Worm (Caenorhabditis elegans) whole organism, late embryonic: ENCODE data around the gene F42C5.5.

ENCODE experiments used
- C08G9.2 ChIP-seq: sonication (generic microtip); optimal IDR thresholded peaks from 2 replicates; lab custom pipeline; 2016; ENCODE audit warnings: mild to moderate bottlenecking, missing genetic modification characterization, moderate library complexity, missing compliant biosample characterization
- C38D4.7 ChIP-seq: fragments of 200-800 bp; sonication (Bioruptor generic); optimal IDR thresholded peaks from 2 replicates; lab custom pipeline; 2018; ENCODE audit warnings: mild to moderate bottlenecking, missing genetic modification characterization, moderate library complexity, missing compliant biosample characterization
- F13H6.1 ChIP-seq: sonication (generic microtip); optimal IDR thresholded peaks from 2 replicates; lab custom pipeline; 2016; ENCODE audit warnings: missing genetic modification characterization, missing compliant biosample characterization
- K02D7.2 ChIP-seq: sonication (generic microtip); optimal IDR thresholded peaks from 2 replicates; lab custom pipeline; 2017; ENCODE audit warnings: mild to moderate bottlenecking, missing genetic modification characterization, missing compliant biosample characterization
- T23F11.4 ChIP-seq: fragments of 200-800 bp; sonication (Bioruptor generic); optimal IDR thresholded peaks from 2 replicates; lab custom pipeline; 2018; ENCODE audit warnings: mild to moderate bottlenecking, missing genetic modification characterization, missing compliant biosample characterization
- ahr-1 ChIP-seq: sonication (generic microtip); optimal IDR thresholded peaks from 2 replicates; lab custom pipeline; 2016; ENCODE audit warnings: missing genetic modification characterization, missing compliant biosample characterization
- ama-1 ChIP-seq: fragments of 150-350 bp; optimal IDR thresholded peaks from 2 replicates; lab custom pipeline; 2014
- ceh-14 ChIP-seq: sonication (generic microtip); optimal IDR thresholded peaks from 2 replicates; lab custom pipeline; 2016; ENCODE audit warnings: missing genotype, missing genetic modification characterization, missing compliant biosample characterization
- ceh-18 ChIP-seq: sonication (generic microtip); optimal IDR thresholded peaks from 2 replicates; lab custom pipeline; 2016; ENCODE audit warnings: missing genetic modification characterization, missing compliant biosample characterization
- ceh-19 ChIP-seq: fragments of 200-800 bp; sonication (Bioruptor generic); optimal IDR thresholded peaks from 2 replicates; lab custom pipeline; 2018; ENCODE audit warnings: mild to moderate bottlenecking, missing genetic modification characterization, missing compliant biosample characterization
- ceh-2 ChIP-seq: sonication (generic microtip); optimal IDR thresholded peaks from 2 replicates; lab custom pipeline; 2016; ENCODE audit warnings: missing genotype, missing genetic modification characterization, missing compliant biosample characterization
- ceh-30 ChIP-seq: fragments of 150-350 bp; optimal IDR thresholded peaks from 2 replicates; lab custom pipeline; 2014; ENCODE audit warnings: missing biosample characterization, missing genetic modification characterization
- ceh-31 ChIP-seq: sonication (generic microtip); optimal IDR thresholded peaks from 2 replicates; lab custom pipeline; 2016; ENCODE audit warnings: missing genetic modification characterization, missing compliant biosample characterization
- ceh-34 ChIP-seq: sonication (generic microtip); optimal IDR thresholded peaks from 2 replicates; lab custom pipeline; 2016; ENCODE audit warnings: mild to moderate bottlenecking, missing genetic modification characterization, missing compliant biosample characterization
- ceh-45 ChIP-seq: fragments of 200-800 bp; sonication (Bioruptor generic); IDR thresholded peaks from 2 replicates; pipeline ENCODE4 v1.3.6; 2022; ENCODE audit warnings: missing genetic modification reagents, missing genetic modification characterization, missing compliant biosample characterization
- ceh-48 ChIP-seq: sonication (generic microtip); optimal IDR thresholded peaks from 2 replicates; lab custom pipeline; 2016; ENCODE audit warnings: missing genetic modification characterization, inconsistent platforms, missing compliant biosample characterization
- ceh-6 ChIP-seq: fragments of 200-800 bp; sonication (Bioruptor generic); optimal IDR thresholded peaks from 2 replicates; lab custom pipeline; 2018; ENCODE audit warnings: mild to moderate bottlenecking, missing genetic modification characterization, missing compliant biosample characterization
- ceh-9 ChIP-seq: sonication (generic microtip); optimal IDR thresholded peaks from 2 replicates; lab custom pipeline; 2016; ENCODE audit warnings: mild to moderate bottlenecking, missing genetic modification characterization, inconsistent platforms, missing compliant biosample characterization
- che-1 ChIP-seq: sonication (generic microtip); optimal IDR thresholded peaks from 2 replicates; lab custom pipeline; 2016; ENCODE audit warnings: mild to moderate bottlenecking, missing genetic modification characterization, missing compliant biosample characterization
- dve-1 ChIP-seq: sonication (generic microtip); optimal IDR thresholded peaks from 2 replicates; lab custom pipeline; 2017; ENCODE audit warnings: antibody characterized with exemption, mild to moderate bottlenecking, missing genetic modification characterization, missing compliant biosample characterization
- elt-2 ChIP-seq: sonication (generic microtip); optimal IDR thresholded peaks from 2 replicates; lab custom pipeline; 2016; ENCODE audit warnings: missing genetic modification reagents, missing genetic modification characterization, missing compliant biosample characterization
- elt-4 ChIP-seq: sonication (generic microtip); optimal IDR thresholded peaks from 2 replicates; lab custom pipeline; 2016; ENCODE audit warnings: missing genetic modification characterization, missing compliant biosample characterization
- ets-4 ChIP-seq: sonication (generic microtip); optimal IDR thresholded peaks from 2 replicates; lab custom pipeline; 2016; ENCODE audit warnings: missing genetic modification characterization, missing compliant biosample characterization
- fax-1 ChIP-seq: sonication (generic microtip); optimal IDR thresholded peaks from 2 replicates; lab custom pipeline; 2016; ENCODE audit warnings: missing genotype, missing genetic modification characterization, missing compliant biosample characterization
- fkh-10 ChIP-seq: fragments of 150-350 bp; optimal IDR thresholded peaks from 2 replicates; lab custom pipeline; 2014; ENCODE audit warnings: missing biosample characterization, missing genetic modification reagents, missing genetic modification characterization
- gmeb-2 ChIP-seq: sonication (generic microtip); optimal IDR thresholded peaks from 2 replicates; lab custom pipeline; 2016; ENCODE audit warnings: missing genetic modification characterization, inconsistent platforms, missing compliant biosample characterization
- hlh-13 ChIP-seq: fragments of 200-800 bp; sonication (Bioruptor generic); optimal IDR thresholded peaks from 2 replicates; lab custom pipeline; 2018; ENCODE audit warnings: mild to moderate bottlenecking, missing genetic modification characterization, missing compliant biosample characterization
- hlh-15 ChIP-seq: sonication (generic microtip); optimal IDR thresholded peaks from 2 replicates; lab custom pipeline; 2016; ENCODE audit warnings: missing genetic modification characterization, missing compliant biosample characterization
- hlh-30 ChIP-seq: sonication (generic microtip); optimal IDR thresholded peaks from 2 replicates; lab custom pipeline; 2017; ENCODE audit warnings: antibody characterized with exemption, missing genetic modification characterization, missing compliant biosample characterization; ENCODE audit not compliant: insufficient read depth
- hlh-6 ChIP-seq: sonication (generic microtip); optimal IDR thresholded peaks from 2 replicates; lab custom pipeline; 2016; ENCODE audit warnings: missing genotype, missing genetic modification characterization, missing compliant biosample characterization
- hlh-8 ChIP-seq: sonication (generic microtip); optimal IDR thresholded peaks from 2 replicates; lab custom pipeline; 2016; ENCODE audit warnings: missing genotype, missing genetic modification characterization, missing compliant biosample characterization
- lin-11 ChIP-seq: fragments of 200-800 bp; sonication (Bioruptor generic); optimal IDR thresholded peaks from 2 replicates; lab custom pipeline; 2018; ENCODE audit warnings: mild to moderate bottlenecking, missing genetic modification characterization, missing compliant biosample characterization
- mec-3 ChIP-seq: sonication (generic microtip); optimal IDR thresholded peaks from 2 replicates; lab custom pipeline; 2016; ENCODE audit warnings: borderline replicate concordance, missing genetic modification characterization, missing compliant biosample characterization
- nfya-1 ChIP-seq: sonication (generic microtip); optimal IDR thresholded peaks from 2 replicates; lab custom pipeline; 2017; ENCODE audit warnings: missing genetic modification characterization, mild to moderate bottlenecking, missing compliant biosample characterization, antibody characterized with exemption, moderate library complexity
- nhr-11 ChIP-seq: fragments of 150-350 bp; optimal IDR thresholded peaks from 2 replicates; lab custom pipeline; 2014; ENCODE audit warnings: missing biosample characterization, missing genetic modification characterization
- nhr-232 ChIP-seq: sonication (generic microtip); optimal IDR thresholded peaks from 2 replicates; lab custom pipeline; 2016; ENCODE audit warnings: missing genetic modification characterization, missing compliant biosample characterization
- npax-4 ChIP-seq: sonication (generic microtip); optimal IDR thresholded peaks from 2 replicates; lab custom pipeline; 2016; ENCODE audit warnings: missing genetic modification characterization, missing compliant biosample characterization
- odd-2 ChIP-seq: sonication (generic microtip); optimal IDR thresholded peaks from 2 replicates; lab custom pipeline; 2017; ENCODE audit warnings: antibody characterized with exemption, mild to moderate bottlenecking, missing genetic modification characterization, missing compliant biosample characterization
- pag-3 ChIP-seq: sonication (generic microtip); optimal IDR thresholded peaks from 2 replicates; lab custom pipeline; 2016; ENCODE audit warnings: missing compliant biosample characterization, missing genetic modification characterization, borderline replicate concordance
- pat-9 ChIP-seq: fragments of 200-800 bp; sonication (Bioruptor generic); optimal IDR thresholded peaks from 2 replicates; lab custom pipeline; 2018; ENCODE audit warnings: mild to moderate bottlenecking, missing genetic modification characterization, moderate library complexity, missing compliant biosample characterization
- pax-1 ChIP-seq: fragments of 150-350 bp; optimal IDR thresholded peaks from 2 replicates; lab custom pipeline; 2014; ENCODE audit warnings: missing biosample characterization, missing genetic modification characterization
- pha-4 ChIP-seq: fragments of 150-350 bp; optimal IDR thresholded peaks from 2 replicates; lab custom pipeline; 2018; ENCODE audit warnings: missing biosample characterization, missing genetic modification reagents, missing genetic modification characterization
- pqm-1 ChIP-seq: sonication (generic microtip); optimal IDR thresholded peaks from 2 replicates; lab custom pipeline; 2016; ENCODE audit warnings: missing genetic modification characterization, missing compliant biosample characterization
- ref-2 ChIP-seq: sonication (generic microtip); optimal IDR thresholded peaks from 2 replicates; lab custom pipeline; 2016; ENCODE audit warnings: missing genetic modification characterization, missing compliant biosample characterization
- rnt-1 ChIP-seq: sonication (generic microtip); optimal IDR thresholded peaks from 2 replicates; lab custom pipeline; 2016; ENCODE audit warnings: missing genetic modification characterization, missing compliant biosample characterization
- sox-2 ChIP-seq: fragments of 200-800 bp; sonication (Bioruptor generic); IDR thresholded peaks from 2 replicates; pipeline ENCODE4 v1.3.6; 2022; ENCODE audit warnings: missing genetic modification reagents, missing genetic modification characterization, missing compliant biosample characterization
- sox-4 ChIP-seq: sonication (generic microtip); optimal IDR thresholded peaks from 2 replicates; lab custom pipeline; 2017; ENCODE audit warnings: mild to moderate bottlenecking, missing genetic modification characterization, inconsistent platforms, missing compliant biosample characterization
- syd-9 ChIP-seq: sonication (generic microtip); optimal IDR thresholded peaks from 2 replicates; lab custom pipeline; 2016; ENCODE audit warnings: mild to moderate bottlenecking, missing genetic modification characterization, moderate library complexity, missing compliant biosample characterization
- ttx-3 ChIP-seq: sonication (generic microtip); optimal IDR thresholded peaks from 2 replicates; lab custom pipeline; 2016; ENCODE audit warnings: missing genetic modification reagents, missing genetic modification characterization, missing compliant biosample characterization
- unc-3 ChIP-seq, 2 experiments: fragments of 200-800 bp in 1 of 2; sonication (Bioruptor generic) in 1 of 2; sonication (generic microtip) in 1 of 2; conservative IDR thresholded peaks in 1 of 2; optimal IDR thresholded peaks in 1 of 2; 2 replicates each; pipeline versions ENCODE4 v1.3.6 to Lab custom; 2016 to 2022; ENCODE audit warnings: missing compliant biosample characterization in 2 of 2, missing genetic modification characterization in 2 of 2, missing genetic modification reagents in 1 of 2
- unc-55 ChIP-seq: sonication (generic microtip); optimal IDR thresholded peaks from 2 replicates; lab custom pipeline; 2017; ENCODE audit warnings: missing biosample characterization, missing genetic modification reagents, missing genetic modification characterization
- unc-86 ChIP-seq: sonication (generic microtip); optimal IDR thresholded peaks from 2 replicates; lab custom pipeline; 2016; ENCODE audit warnings: missing genetic modification characterization, missing compliant biosample characterization
- zip-5 ChIP-seq: sonication (generic microtip); optimal IDR thresholded peaks from 2 replicates; lab custom pipeline; 2016; ENCODE audit warnings: missing genetic modification characterization, missing compliant biosample characterization

The F42C5.5 gene

ce11 chrIV:7319931-7320435 is 26.0 kb upstream of the F42C5.5 start:
- TF ChIP-seq lin-11 (no peak), elt-2 (peak; percentile 27), ceh-18 (peak; percentile 79), ceh-19 (no peak), unc-3 (GFP tag; conservative IDR thresholded peaks at IDR 0.05; lab: Robert Waterston, UW) (no peak), unc-3 (tag; optimal IDR thresholded peaks at IDR 0.05; lab: Kevin White, UChicago) (no peak), unc-55 (GFP tag; lab: Kevin White, UChicago) (peak; percentile 69), C08G9.2 (peak; percentile 16), hlh-30 (tag; lab: Kevin White, UChicago) (peak; percentile 52), T23F11.4 (no peak), nhr-232 (tag; lab: Kevin White, UChicago) (no peak), gmeb-2 (tag; lab: Kevin White, UChicago) (no peak), ceh-30 (tag; lab: Kevin White, UChicago) (no peak), K02D7.2 (no peak), elt-4 (tag; lab: Kevin White, UChicago) (no peak), ceh-34 (tag; lab: Kevin White, UChicago) (peak; percentile 55), F13H6.1 (tag; lab: Kevin White, UChicago) (peak; percentile 53), pat-9 (tag; lab: Kevin White, UChicago) (peak; percentile 60), hlh-15 (tag; lab: Kevin White, UChicago) (no peak), pag-3 (tag; lab: Kevin White, UChicago) (no peak), pax-1 (no peak), ceh-31 (tag; lab: Kevin White, UChicago) (peak; percentile 89), hlh-8 (tag; lab: Kevin White, UChicago) (no peak), sox-4 (tag; lab: Kevin White, UChicago) (no peak), che-1 (tag; lab: Kevin White, UChicago) (no peak), nfya-1 (tag; lab: Kevin White, UChicago) (peak; percentile 81), dve-1 (no peak), ref-2 (peak; percentile 67), nhr-11 (tag; lab: Kevin White, UChicago) (no peak), unc-86 (no peak), pha-4 (tag; lab: Kevin White, UChicago) (no peak), ceh-6 (GFP tag; lab: Kevin White, UChicago) (no peak), sox-2 (no peak), mec-3 (tag; lab: Kevin White, UChicago) (no peak), syd-9 (peak; percentile 13), fkh-10 (GFP tag; lab: Kevin White, UChicago) (no peak), ahr-1 (tag; lab: Kevin White, UChicago) (no peak), npax-4 (tag; lab: Kevin White, UChicago) (no peak), hlh-6 (tag; lab: Kevin White, UChicago) (peak; percentile 1), ets-4 (tag; lab: Kevin White, UChicago) (peak; percentile 38), pqm-1 (tag; lab: Kevin White, UChicago) (no peak), rnt-1 (peak; percentile 81), ceh-2 (tag; lab: Kevin White, UChicago) (peak; percentile 29), ceh-48 (tag; lab: Kevin White, UChicago) (no peak), zip-5 (tag; lab: Kevin White, UChicago) (no peak), ttx-3 (tag; lab: Kevin White, UChicago) (no peak), hlh-13 (GFP tag; lab: Kevin White, UChicago) (no peak), ceh-9 (no peak), odd-2 (tag; lab: Kevin White, UChicago) (no peak), ceh-45 (GFP tag; lab: Robert Waterston, UW) (no peak), fax-1 (tag; lab: Kevin White, UChicago) (no peak), ceh-14 (tag; lab: Kevin White, UChicago) (peak; percentile 28), ama-1 (lab: Kevin White, UChicago) (no peak), C38D4.7 (GFP tag; lab: Kevin White, UChicago) (no peak)
